Worm (Caenorhabditis elegans): ENCODE measurements around the gene lgc-12.
A peak's percentile ranks its signal among the peaks of the same experiment; 100 is the strongest.

Gene lgc-12

DNA sequence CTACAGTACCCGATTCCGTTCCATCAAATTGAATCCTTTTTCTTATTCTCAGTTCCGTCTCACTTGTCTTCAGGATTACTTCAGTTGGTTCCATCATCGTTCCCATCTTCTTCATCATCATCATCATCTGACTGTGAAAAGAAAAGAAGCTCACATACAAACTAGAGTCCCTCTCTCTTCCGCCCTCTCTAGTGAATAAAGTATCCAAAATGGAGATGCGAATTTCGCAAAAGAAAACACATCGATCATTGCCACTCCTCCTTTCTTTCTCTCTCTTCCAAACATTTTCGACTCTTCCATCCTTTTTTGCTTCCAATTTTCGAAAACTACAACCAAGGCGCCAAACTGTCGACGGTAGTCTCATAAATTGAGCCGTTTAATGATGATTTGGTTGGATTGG, 9.1 kb upstream of the lgc-12 start:
- no peak for TF ChIP-seq ZK337.2 (GFP tag; IDR thresholded peaks at IDR 0.05)
- peak in 1 of 2 experiments; percentile 13 for TF ChIP-seq lsy-2 (tag; optimal IDR thresholded peaks at IDR 0.05)
- TF ChIP-seq unc-39 (tag; optimal IDR thresholded peaks at IDR 0.05), result no peak
- no peak for TF ChIP-seq fos-1 (tag; optimal IDR thresholded peaks at IDR 0.05)
- no peak for TF ChIP-seq ZK546.5 (tag; optimal IDR thresholded peaks at IDR 0.05)
- no peak for TF ChIP-seq ceh-62 (tag; optimal IDR thresholded peaks at IDR 0.05)
- TF ChIP-seq hlh-30 (tag; optimal IDR thresholded peaks at IDR 0.05; ENCODE audit: insufficient read depth), result no peak
- TF ChIP-seq unc-62 (GFP tag; optimal IDR thresholded peaks at IDR 0.05 in 1 of 2), result peak in 1 of 2 experiments; percentile 99
- TF ChIP-seq unc-62 (tag; optimal IDR thresholded peaks at IDR 0.05), result no peak

- TF ChIP-seq F49E8.2 (tag; optimal IDR thresholded peaks at IDR 0.05; ENCODE audit: borderline replicate concordance), result no peak
- no peak for TF ChIP-seq tra-1 (GFP tag; IDR thresholded peaks at IDR 0.05)
- no peak for TF ChIP-seq hif-1 (tag; optimal IDR thresholded peaks at IDR 0.05)
- TF ChIP-seq lin-13 (GFP tag; optimal IDR thresholded peaks at IDR 0.05), result no peak
- TF ChIP-seq dmd-8 (GFP tag; IDR thresholded peaks at IDR 0.05), result no peak
- no peak for TF ChIP-seq nhr-48 (tag; optimal IDR thresholded peaks at IDR 0.05)
- TF ChIP-seq aha-1 (tag), result peak; percentile 36
- no peak for TF ChIP-seq ceh-28 (tag; optimal IDR thresholded peaks at IDR 0.05)
- no peak for TF ChIP-seq nhr-10 (tag; optimal IDR thresholded peaks at IDR 0.05)
- TF ChIP-seq dmd-9 (GFP tag; IDR thresholded peaks at IDR 0.05), result no peak
- TF ChIP-seq dve-1 (tag; optimal IDR thresholded peaks at IDR 0.05; ENCODE audit: insufficient read depth), result no peak
- TF ChIP-seq unc-62 (GFP tag; optimal IDR thresholded peaks at IDR 0.05 in 1 of 2), result peak in 1 of 2 experiments; percentile 92
- no peak for TF ChIP-seq unc-62 (tag; optimal IDR thresholded peaks at IDR 0.05)
- no peak for TF ChIP-seq nhr-237 (tag; optimal IDR thresholded peaks at IDR 0.05)
- TF ChIP-seq egl-43 (GFP tag; IDR thresholded peaks at IDR 0.05), result no peak
- TF ChIP-seq spr-3 (GFP tag; optimal IDR thresholded peaks at IDR 0.05), result no peak
- no peak for TF ChIP-seq lin-15B (tag; optimal IDR thresholded peaks at IDR 0.05)
- no peak for TF ChIP-seq F10B5.3 (tag; optimal IDR thresholded peaks at IDR 0.05)
Measured at ce11 chrIII:7553693-7554226, 8.2 kb upstream of the lgc-12 start.

DNA sequence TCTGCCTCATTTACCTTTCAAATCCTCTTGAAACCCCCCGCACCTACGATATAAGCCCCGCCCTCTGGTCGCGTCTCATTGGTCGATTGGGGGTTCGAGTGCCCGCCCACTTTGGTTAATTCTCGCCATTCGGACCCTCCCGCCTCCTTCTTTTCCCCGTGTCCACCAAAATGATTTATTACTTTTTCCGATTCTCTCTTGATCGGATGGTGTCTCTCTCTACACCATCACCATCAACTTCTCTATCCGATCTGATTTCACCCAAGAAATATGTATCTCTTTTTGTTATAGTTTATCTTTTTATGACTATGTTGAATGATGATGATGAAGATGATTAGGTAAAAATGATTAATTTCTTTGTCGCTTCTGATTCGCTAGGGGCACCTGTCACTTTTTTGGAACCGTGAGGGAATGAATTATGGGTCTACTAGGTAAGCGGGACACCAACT, 7.3 kb upstream of the lgc-12 start:
- peak in 1 of 2 experiments; percentile 2 for TF ChIP-seq mdl-1 (tag; optimal IDR thresholded peaks at IDR 0.05)
- no peak for TF ChIP-seq dve-1 (tag; optimal IDR thresholded peaks at IDR 0.05; ENCODE audit: insufficient read depth)
- no peak for TF ChIP-seq zip-11 (GFP tag; IDR thresholded peaks at IDR 0.05)
- peak; percentile 81 for TF ChIP-seq ceh-20 (GFP tag; IDR thresholded peaks at IDR 0.05)
- no peak for TF ChIP-seq snpc-4 (tag; optimal IDR thresholded peaks at IDR 0.05)
- peak; percentile 65 for TF ChIP-seq aha-1 (tag)
- no peak for TF ChIP-seq lin-29 (GFP tag; IDR thresholded peaks at IDR 0.05)
- TF ChIP-seq lim-7 (GFP tag; IDR thresholded peaks at IDR 0.05), result no peak
- no peak for TF ChIP-seq lin-39 (tag; optimal IDR thresholded peaks at IDR 0.05)
- TF ChIP-seq lsy-2 (tag; optimal IDR thresholded peaks at IDR 0.05), result peak in 1 of 2 experiments; percentile 48
- TF ChIP-seq dmd-8 (GFP tag; IDR thresholded peaks at IDR 0.05), result no peak
- no peak for TF ChIP-seq ceh-32 (tag; optimal IDR thresholded peaks at IDR 0.05; ENCODE audit: poor library complexity)
- TF ChIP-seq daf-16 (GFP tag; optimal IDR thresholded peaks at IDR 0.05), result no peak
- TF ChIP-seq daf-16 (tag; optimal IDR thresholded peaks at IDR 0.05), result no peak
- no peak for TF ChIP-seq nhr-10 (tag; optimal IDR thresholded peaks at IDR 0.05)
- TF ChIP-seq hlh-11 (tag; optimal IDR thresholded peaks at IDR 0.05), result peak; percentile 8
- TF ChIP-seq mxl-2 (GFP tag; conservative IDR thresholded peaks at IDR 0.05), result no peak
- no peak for TF ChIP-seq nhr-42 (GFP tag; IDR thresholded peaks at IDR 0.05)
- no peak for TF ChIP-seq cey-2 (tag; optimal IDR thresholded peaks at IDR 0.05; ENCODE audit: borderline replicate concordance, insufficient read depth)
- no peak for TF ChIP-seq arid-1 (GFP tag; conservative IDR thresholded peaks at IDR 0.05)
- no peak for TF ChIP-seq egl-27 (tag; optimal IDR thresholded peaks at IDR 0.05)
- TF ChIP-seq hlh-30 (tag; optimal IDR thresholded peaks at IDR 0.05; ENCODE audit: insufficient read depth), result no peak
- no peak for TF ChIP-seq nhr-111 (GFP tag; optimal IDR thresholded peaks at IDR 0.05)
- no peak for TF ChIP-seq mes-2 (tag; optimal IDR thresholded peaks at IDR 0.05; ENCODE audit: poor library complexity, severe bottlenecking)
- no peak for TF ChIP-seq F26F4.8 (GFP tag; conservative IDR thresholded peaks at IDR 0.05)
- TF ChIP-seq nhr-48 (tag; optimal IDR thresholded peaks at IDR 0.05), result no peak
- no peak for TF ChIP-seq aly-2 (tag; optimal IDR thresholded peaks at IDR 0.05)
- peak in 1 of 2 experiments; percentile 99 for TF ChIP-seq unc-62 (GFP tag; optimal IDR thresholded peaks at IDR 0.05 in 1 of 2)
- no peak for TF ChIP-seq unc-62 (tag; optimal IDR thresholded peaks at IDR 0.05)
- no peak for TF ChIP-seq F49E8.2 (tag; optimal IDR thresholded peaks at IDR 0.05; ENCODE audit: borderline replicate concordance)
- TF ChIP-seq nhr-6 (tag; optimal IDR thresholded peaks at IDR 0.05), result no peak
- no peak for TF ChIP-seq ceh-28 (tag; optimal IDR thresholded peaks at IDR 0.05)

All from whole organism, L4 larva.